Worm (Caenorhabditis elegans) whole organism, young adult: ENCODE measurements around the gene gei-15.

Experiments used
- B0336.3 ChIP-seq: fragments of 200-800 bp; sonication (Bioruptor generic); IDR thresholded peaks from 2 replicates; pipeline ENCODE4 v1.3.6; 2022; ENCODE audit warnings: missing genetic modification characterization, missing compliant biosample characterization
- D2030.7 ChIP-seq: fragments of 200-800 bp; sonication (Bioruptor generic); IDR thresholded peaks from 2 replicates; pipeline ENCODE4 v1.3.6; 2022; ENCODE audit warnings: missing genetic modification reagents, missing genetic modification characterization, missing compliant biosample characterization
- F37B4.10 ChIP-seq: fragments of 200-800 bp; sonication (Bioruptor generic); IDR thresholded peaks from 2 replicates; pipeline ENCODE4 v1.3.6; 2022; ENCODE audit warnings: missing genetic modification characterization, missing compliant biosample characterization
- F55B11.4 ChIP-seq: sonication (generic microtip); optimal IDR thresholded peaks from 2 replicates; lab custom pipeline; 2016; ENCODE audit warnings: missing compliant biosample characterization, missing genetic modification characterization, borderline replicate concordance; ENCODE audit not compliant: insufficient read depth
- K12H6.12 ChIP-seq: fragments of 200-800 bp; sonication (Bioruptor generic); optimal IDR thresholded peaks from 2 replicates; lab custom pipeline; 2018; ENCODE audit warnings: mild to moderate bottlenecking, missing genetic modification characterization, missing compliant biosample characterization
- Y53F4B.3 ChIP-seq: fragments of 200-800 bp; sonication (Bioruptor generic); IDR thresholded peaks from 2 replicates; pipeline ENCODE4 v1.3.6; 2022; ENCODE audit warnings: missing genetic modification reagents, missing genetic modification characterization, missing compliant biosample characterization
- Y79H2A.3 ChIP-seq: fragments of 200-800 bp; sonication (Bioruptor generic); conservative IDR thresholded peaks from 2 replicates; pipeline ENCODE4 v1.3.6; 2022; ENCODE audit warnings: missing genetic modification reagents, missing genetic modification characterization, missing compliant biosample characterization
- aptf-2 ChIP-seq: fragments of 200-800 bp; sonication (Bioruptor generic); conservative IDR thresholded peaks from 2 replicates; pipeline ENCODE4 v1.3.6; 2022; ENCODE audit warnings: missing genetic modification reagents, missing genetic modification characterization, missing compliant biosample characterization
- cebp-1 ChIP-seq, 2 experiments: fragments of 200-800 bp in 1 of 2; sonication (Bioruptor generic) in 1 of 2; sonication (generic microtip) in 1 of 2; IDR thresholded peaks in 1 of 2; optimal IDR thresholded peaks in 1 of 2; 2 replicates each; pipeline versions ENCODE4 v1.3.6 to Lab custom; 2017 to 2022; ENCODE audit warnings: missing compliant biosample characterization in 2 of 2, missing genetic modification characterization in 2 of 2, mild to moderate bottlenecking in 1 of 2, missing genetic modification reagents in 1 of 2, moderate library complexity in 1 of 2
- ceh-27 ChIP-seq: fragments of 200-800 bp; sonication (Bioruptor generic); optimal IDR thresholded peaks from 2 replicates; lab custom pipeline; 2018; ENCODE audit warnings: mild to moderate bottlenecking, missing genetic modification characterization, moderate library complexity, missing compliant biosample characterization
- ceh-40 ChIP-seq: fragments of 200-800 bp; sonication (Bioruptor generic); IDR thresholded peaks from 2 replicates; pipeline ENCODE4 v1.3.6; 2022; ENCODE audit warnings: missing genetic modification characterization, missing compliant biosample characterization
- ceh-79 ChIP-seq: sonication (generic microtip); optimal IDR thresholded peaks from 2 replicates; lab custom pipeline; 2017; ENCODE audit warnings: mild to moderate bottlenecking, missing genetic modification characterization, missing compliant biosample characterization
- chd-7 ChIP-seq: sonication (generic microtip); optimal IDR thresholded peaks from 2 replicates; lab custom pipeline; 2016; ENCODE audit warnings: mild to moderate bottlenecking, missing genetic modification characterization, moderate library complexity, missing compliant biosample characterization
- dpff-1 ChIP-seq: sonication (generic microtip); optimal IDR thresholded peaks from 2 replicates; lab custom pipeline; 2017; ENCODE audit warnings: mild to moderate bottlenecking, missing genetic modification characterization, missing compliant biosample characterization
- egl-18 ChIP-seq: fragments of 200-800 bp; sonication (Bioruptor generic); IDR thresholded peaks from 2 replicates; pipeline ENCODE4 v1.3.6; 2022; ENCODE audit warnings: missing genetic modification reagents, missing genetic modification characterization, missing compliant biosample characterization
- egl-44 ChIP-seq: fragments of 200-800 bp; sonication (Bioruptor generic); IDR thresholded peaks from 2 replicates; pipeline ENCODE4 v1.3.6; 2022; ENCODE audit warnings: missing genetic modification reagents, missing genetic modification characterization, missing compliant biosample characterization
- ekl-4 ChIP-seq: fragments of 200-800 bp; sonication (Bioruptor generic); IDR thresholded peaks from 2 replicates; pipeline ENCODE4 v1.3.6; 2022; ENCODE audit warnings: missing genetic modification reagents, missing genetic modification characterization, missing compliant biosample characterization
- ets-4 ChIP-seq: fragments of 200-800 bp; sonication (Bioruptor generic); optimal IDR thresholded peaks from 2 replicates; lab custom pipeline; 2018; ENCODE audit warnings: mild to moderate bottlenecking, missing genetic modification characterization, missing compliant biosample characterization
- fkh-3 ChIP-seq: sonication (generic microtip); optimal IDR thresholded peaks from 2 replicates; lab custom pipeline; 2016; ENCODE audit warnings: mild to moderate bottlenecking, missing genetic modification characterization, missing compliant biosample characterization
- hmg-1.2 ChIP-seq: fragments of 200-800 bp; sonication (Bioruptor generic); IDR thresholded peaks from 2 replicates; pipeline ENCODE4 v1.3.6; 2022; ENCODE audit warnings: missing genetic modification reagents, missing genetic modification characterization, missing compliant biosample characterization
- hrde-1 ChIP-seq: sonication (generic microtip); optimal IDR thresholded peaks from 2 replicates; lab custom pipeline; 2016; ENCODE audit warnings: missing genetic modification characterization, mild to moderate bottlenecking, missing compliant biosample characterization, moderate library complexity, missing genotype, missing genetic modification reagents, borderline replicate concordance
- hsf-1 ChIP-seq: fragments of 200-800 bp; sonication (Bioruptor generic); IDR thresholded peaks from 2 replicates; pipeline ENCODE4 v1.3.6; 2022; ENCODE audit warnings: missing genetic modification reagents, missing genetic modification characterization, missing compliant biosample characterization
- let-607 ChIP-seq, 2 experiments: fragments of 200-800 bp in 1 of 2; sonication (Bioruptor generic) in 1 of 2; sonication (generic microtip) in 1 of 2; optimal IDR thresholded peaks; 2 replicates each; lab custom pipeline; 2016 to 2018; ENCODE audit warnings: mild to moderate bottlenecking in 2 of 2, missing compliant biosample characterization in 2 of 2, missing genetic modification characterization in 2 of 2, moderate library complexity in 2 of 2, missing genotype in 1 of 2
- lin-26 ChIP-seq: fragments of 200-800 bp; sonication (Bioruptor generic); IDR thresholded peaks from 2 replicates; pipeline ENCODE4 v1.3.6; 2022; ENCODE audit warnings: missing genetic modification reagents, missing genetic modification characterization, missing compliant biosample characterization
- lin-40 ChIP-seq: sonication (generic microtip); optimal IDR thresholded peaks from 2 replicates; lab custom pipeline; 2016; ENCODE audit warnings: missing genetic modification characterization, mild to moderate bottlenecking, missing compliant biosample characterization, missing genotype, missing genetic modification reagents
- lsy-27 ChIP-seq: sonication (generic microtip); optimal IDR thresholded peaks from 2 replicates; lab custom pipeline; 2017; ENCODE audit warnings: missing genetic modification characterization, mild to moderate bottlenecking, missing compliant biosample characterization, antibody characterized with exemption, missing genotype, borderline replicate concordance; ENCODE audit not compliant: insufficient read depth
- pbrm-1 ChIP-seq: fragments of 200-800 bp; sonication (Bioruptor generic); IDR thresholded peaks from 2 replicates; pipeline ENCODE4 v1.3.6; 2022; ENCODE audit warnings: missing genetic modification reagents, missing genetic modification characterization, missing compliant biosample characterization
- snpc-1.1 ChIP-seq: sonication (generic microtip); optimal IDR thresholded peaks from 2 replicates; lab custom pipeline; 2017; ENCODE audit warnings: missing genetic modification characterization, mild to moderate bottlenecking, missing compliant biosample characterization, antibody characterized with exemption, moderate library complexity, missing genotype, missing genetic modification reagents; ENCODE audit not compliant: insufficient read depth
- snpc-4 ChIP-seq, 5 experiments: fragments of 150-350 bp in 1 of 5; sonication (generic microtip) in 4 of 5; optimal IDR thresholded peaks; 2 replicates each; lab custom pipeline; 2014 to 2018; ENCODE audit warnings: missing genetic modification characterization in 5 of 5, missing biosample characterization in 3 of 5, antibody characterized with exemption in 2 of 5, mild to moderate bottlenecking in 2 of 5, missing compliant biosample characterization in 2 of 5, missing genotype in 2 of 5, moderate library complexity in 2 of 5, missing genetic modification reagents in 1 of 5
- tbx-9 ChIP-seq: sonication (generic microtip); optimal IDR thresholded peaks from 2 replicates; lab custom pipeline; 2016; ENCODE audit warnings: borderline replicate concordance, missing genetic modification characterization, inconsistent platforms, missing compliant biosample characterization
- ztf-22 ChIP-seq: fragments of 200-800 bp; sonication (Bioruptor generic); optimal IDR thresholded peaks from 2 replicates; lab custom pipeline; 2018; ENCODE audit warnings: mild to moderate bottlenecking, missing genetic modification characterization, moderate library complexity, missing compliant biosample characterization

gei-15 gene

DNA sequence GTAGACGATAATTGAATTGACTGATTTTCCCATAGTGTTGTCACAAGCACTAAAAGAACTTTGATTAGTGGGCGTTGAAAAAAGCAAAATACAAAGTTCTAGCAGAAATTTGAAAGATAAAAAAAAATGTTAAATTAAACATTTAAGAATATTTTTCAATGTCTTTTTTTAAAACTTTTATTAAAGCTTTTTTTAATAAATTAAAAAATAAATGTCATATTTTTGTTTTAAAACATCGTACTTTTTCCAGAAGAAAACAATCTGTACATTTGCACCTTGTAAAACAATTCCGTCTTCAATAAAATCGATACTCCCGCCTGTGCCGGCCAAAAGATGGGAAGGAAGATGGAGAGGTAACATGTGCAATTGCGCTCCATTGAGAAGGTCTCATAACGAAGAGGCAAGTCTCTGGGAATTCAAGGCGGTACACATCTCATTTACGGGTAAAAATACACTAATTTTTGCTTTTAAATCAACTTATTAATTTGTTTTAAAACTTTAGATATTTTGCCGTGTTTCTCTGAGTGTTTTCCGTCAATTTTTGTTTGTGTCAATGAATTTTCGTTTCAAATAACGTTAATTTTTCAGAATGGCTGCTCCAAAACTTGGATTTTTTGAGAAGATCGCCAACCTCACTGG, 17.7 kb upstream of the gei-15 start, which contains the start of the genes glr-6 and asg-2 (continued):
- no peak for TF ChIP-seq egl-18
- TF ChIP-seq chd-7 (tag; lab: Kevin White, UChicago): no peak
- TF ChIP-seq egl-44: 0 out of 2 replicates have a peak, but pooled peaks have one; percentile 22
- TF ChIP-seq snpc-4 (GFP tag; optimal IDR thresholded peaks at IDR 0.05; lab: Kevin White, UChicago): no peak
- peak in 1 of 4 experiments; percentile 8 for TF ChIP-seq snpc-4 (tag; optimal IDR thresholded peaks at IDR 0.05; lab: Kevin White, UChicago)
- no peak for TF ChIP-seq hrde-1 (tag; lab: Kevin White, UChicago)
- TF ChIP-seq aptf-2 (GFP tag; lab: Robert Waterston, UW): peak; percentile 67; the same call in 1 of the 2 replicates
- TF ChIP-seq let-607 (tag; optimal IDR thresholded peaks at IDR 0.05; lab: Kevin White, UChicago): no peak

- TF ChIP-seq cebp-1 (GFP tag; IDR thresholded peaks at IDR 0.05; lab: Robert Waterston, UW) (peak; percentile 85), cebp-1 (tag; optimal IDR thresholded peaks at IDR 0.05; lab: Kevin White, UChicago) (peak; percentile 96), D2030.7 (GFP tag; lab: Robert Waterston, UW) (no peak), hmg-1.2 (GFP tag; lab: Robert Waterston, UW) (peak; percentile 72), Y53F4B.3 (GFP tag; lab: Robert Waterston, UW) (no peak)
These were observed 13.0 kb upstream of the gei-15 start, which contains the start of gene F41B4.3 for ce11 chrX:6836065-6836527. Gene F41B4.3 (minus strand): TSS chrX:6836115.

- TF ChIP-seq ets-4 (GFP tag; lab: Kevin White, UChicago) (no peak), ztf-22 (GFP tag; lab: Kevin White, UChicago) (no peak), fkh-3 (tag; lab: Kevin White, UChicago) (no peak), ceh-27 (GFP tag; lab: Kevin White, UChicago) (no peak), B0336.3 (GFP tag; lab: Robert Waterston, UW) (no peak), F37B4.10 (GFP tag; lab: Robert Waterston, UW) (no peak), tbx-9 (no peak), D2030.7 (GFP tag; lab: Robert Waterston, UW) (no peak), hsf-1 (GFP tag; lab: Robert Waterston, UW) (no peak), lsy-27 (tag; lab: Kevin White, UChicago) (no peak), pbrm-1 (GFP tag; lab: Robert Waterston, UW) (no peak), dpff-1 (tag; lab: Kevin White, UChicago) (no peak), Y79H2A.3 (GFP tag; lab: Robert Waterston, UW) (no peak), ceh-40 (GFP tag; lab: Robert Waterston, UW) (no peak), snpc-1.1 (no peak), ceh-79 (no peak), lin-26 (no peak), F55B11.4 (no peak), lin-40 (no peak)
These were observed 12.1 kb upstream of the gei-15 start, which contains the start of gene F41B4.2 for ce11 chrX:6835166-6835565. Gene F41B4.2 (minus strand): TSS chrX:6835266.

- TF ChIP-seq ekl-4 (GFP tag; lab: Robert Waterston, UW): no peak
- TF ChIP-seq snpc-4 (GFP tag; optimal IDR thresholded peaks at IDR 0.05; lab: Kevin White, UChicago): no peak
- TF ChIP-seq snpc-4 (tag; optimal IDR thresholded peaks at IDR 0.05; lab: Kevin White, UChicago): no peak
- TF ChIP-seq K12H6.12: peak; percentile 7
- TF ChIP-seq, all 124 proteins: peak for 1
These were observed 2.8 kb upstream of the gei-15 start, which contains the start of gene F41B4.1 for ce11 chrX:6825840-6826239. Gene F41B4.1 (minus strand): TSS chrX:6825862.
